Fruit fly (Drosophila melanogaster) whole organism, embryonic: ENCODE results near the gene CG3634.

Experiments used
- Awh ChIP-seq: fragments of 200-800 bp; sonication (Bioruptor generic); IDR thresholded peaks from 2 replicates; pipeline ENCODE4, ENCODE4 v1.3.6; 2022; ENCODE audit warnings: missing biosample characterization, missing genetic modification characterization
- B-H1 ChIP-seq: fragments of 200-800 bp; sonication (Bioruptor generic); IDR thresholded peaks from 3 replicates; pipeline ENCODE4 v1.3.6; 2022; ENCODE audit warnings: missing biosample characterization, missing genetic modification characterization
- Bteb2 ChIP-seq: fragments of 200-800 bp; sonication (Bioruptor generic); optimal IDR thresholded peaks from 2 replicates; lab custom pipeline; 2016; ENCODE audit warnings: missing biosample characterization, missing genetic modification characterization
- CG1024 ChIP-seq: fragments of 200-800 bp; sonication (Bioruptor generic); IDR thresholded peaks from 2 replicates; pipeline ENCODE4 v1.3.6; 2022; ENCODE audit warnings: missing biosample characterization, missing genetic modification characterization
- CG10366 ChIP-seq: fragments of 200-800 bp; sonication (Bioruptor generic); IDR thresholded peaks from 2 replicates; pipeline ENCODE4 v1.3.6; 2022; ENCODE audit warnings: missing biosample characterization, missing genetic modification characterization
- CG10654 ChIP-seq: fragments of 200-800 bp; sonication (Bioruptor generic); optimal IDR thresholded peaks from 2 replicates; lab custom pipeline; 2016; ENCODE audit warnings: missing biosample characterization, missing genetic modification characterization
- CG12104 ChIP-seq: fragments of 200-800 bp; sonication (Bioruptor generic); optimal IDR thresholded peaks from 3 replicates; lab custom pipeline; 2016; ENCODE audit warnings: missing biosample characterization, missing genetic modification characterization
- CG13424 ChIP-seq: fragments of 200-800 bp; sonication (Bioruptor generic); optimal IDR thresholded peaks from 2 replicates; lab custom pipeline; 2019; ENCODE audit warnings: missing biosample characterization, mild to moderate bottlenecking, missing genetic modification characterization, moderate library complexity
- CG13775 ChIP-seq: fragments of 200-800 bp; sonication (Bioruptor generic); optimal IDR thresholded peaks from 3 replicates; lab custom pipeline; 2017; ENCODE audit warnings: missing biosample characterization, mild to moderate bottlenecking, missing genetic modification characterization
- CG14050 ChIP-seq: fragments of 200-800 bp; sonication (Bioruptor generic); IDR thresholded peaks from 3 replicates; pipeline ENCODE4 v1.3.6; 2022; ENCODE audit warnings: missing biosample characterization, missing genetic modification characterization
- CG15073 ChIP-seq: fragments of 200-800 bp; sonication (Bioruptor generic); optimal IDR thresholded peaks from 2 replicates; lab custom pipeline; 2016; ENCODE audit warnings: missing biosample characterization, missing genetic modification characterization
- CG18011 ChIP-seq: fragments of 200-800 bp; sonication (Bioruptor generic); optimal IDR thresholded peaks from 2 replicates; lab custom pipeline; 2017; ENCODE audit warnings: missing biosample characterization, missing genetic modification characterization, mild to moderate bottlenecking, moderate library complexity, missing genotype
- CG18619 ChIP-seq: fragments of 200-800 bp; sonication (Bioruptor generic); optimal IDR thresholded peaks from 3 replicates; lab custom pipeline; 2017; ENCODE audit warnings: missing biosample characterization, mild to moderate bottlenecking, missing genetic modification characterization
- CG2129 ChIP-seq: fragments of 200-800 bp; sonication (Bioruptor generic); IDR thresholded peaks from 2 replicates; pipeline ENCODE4 v1.3.6; 2022; ENCODE audit warnings: missing biosample characterization, missing genetic modification characterization; ENCODE audit not compliant: partially characterized antibody
- CG31224 ChIP-seq: fragments of 200-800 bp; sonication (Bioruptor generic); IDR thresholded peaks from 2 replicates; pipeline ENCODE4 v1.3.6; 2022; ENCODE audit warnings: missing biosample characterization, missing genetic modification characterization
- CG4617 ChIP-seq: fragments of 200-800 bp; sonication (Bioruptor generic); optimal IDR thresholded peaks from 3 replicates; lab custom pipeline; 2016; ENCODE audit warnings: missing biosample characterization, missing genetic modification characterization, borderline replicate concordance
- CG5953 ChIP-seq: fragments of 200-800 bp; sonication (Bioruptor generic); IDR thresholded peaks from 2 replicates; pipeline ENCODE4 v1.3.6; 2022; ENCODE audit warnings: missing biosample characterization, missing genetic modification characterization
- CG6689 ChIP-seq: fragments of 200-800 bp; sonication (Bioruptor generic); IDR thresholded peaks from 2 replicates; pipeline ENCODE4 v1.3.6; 2022; ENCODE audit warnings: missing biosample characterization, missing genetic modification characterization
- CG8765 ChIP-seq: fragments of 200-800 bp; sonication (Bioruptor generic); IDR thresholded peaks from 2 replicates; pipeline ENCODE4 v1.3.6; 2022; ENCODE audit warnings: missing biosample characterization, missing genetic modification characterization
- Deaf1 ChIP-seq: fragments of 200-800 bp; optimal IDR thresholded peaks from 3 replicates; lab custom pipeline; 2019; ENCODE audit warnings: missing biosample characterization, mild to moderate bottlenecking, missing genetic modification characterization, moderate library complexity
- Dp ChIP-seq: fragments of 200-800 bp; sonication (Bioruptor generic); optimal IDR thresholded peaks from 2 replicates; lab custom pipeline; 2018; ENCODE audit warnings: missing biosample characterization, mild to moderate bottlenecking, missing genetic modification characterization, moderate library complexity
- ERR ChIP-seq: fragments of 200-800 bp; sonication (Bioruptor generic); optimal IDR thresholded peaks from 2 replicates; lab custom pipeline; 2016; ENCODE audit warnings: missing biosample characterization, missing genetic modification characterization
- Ets65A ChIP-seq: fragments of 200-800 bp; sonication (Bioruptor generic); peaks from one replicate; lab custom pipeline; 2016; ENCODE audit warnings: missing biosample characterization, missing genetic modification characterization
- Fer2 ChIP-seq: fragments of 200-800 bp; sonication (Bioruptor generic); optimal IDR thresholded peaks from 2 replicates; lab custom pipeline; 2018; ENCODE audit warnings: missing biosample characterization, mild to moderate bottlenecking, missing genetic modification characterization, moderate library complexity
- Gug ChIP-seq: fragments of 200-800 bp; sonication (Bioruptor generic); IDR thresholded peaks from 4 replicates; pipeline ENCODE4 v1.3.6; 2022; ENCODE audit warnings: missing biosample characterization, missing genetic modification characterization
- H15 ChIP-seq: fragments of 200-800 bp; sonication (Bioruptor generic); IDR thresholded peaks from 3 replicates; pipeline ENCODE4 v1.3.6; 2022; ENCODE audit warnings: missing biosample characterization, missing genetic modification characterization
- HLH3B ChIP-seq: fragments of 200-800 bp; sonication (Bioruptor generic); IDR thresholded peaks from 2 replicates; pipeline ENCODE4 v1.3.6; 2022; ENCODE audit warnings: missing biosample characterization, missing genetic modification characterization
- HmgZ ChIP-seq: fragments of 200-800 bp; sonication (Bioruptor generic); optimal IDR thresholded peaks from 2 replicates; lab custom pipeline; 2018; ENCODE audit warnings: missing biosample characterization, mild to moderate bottlenecking, missing genetic modification characterization
- Hr51 ChIP-seq, 2 experiments: fragments of 200-800 bp; sonication (Bioruptor generic); optimal IDR thresholded peaks; 2 replicates in 1 of 2; 3 replicates in 1 of 2; lab custom pipeline; 2016 to 2018; ENCODE audit warnings: missing biosample characterization in 2 of 2, missing genetic modification characterization in 2 of 2, mild to moderate bottlenecking in 1 of 2, moderate library complexity in 1 of 2
- Lpt ChIP-seq: fragments of >200 bp; optimal IDR thresholded peaks from 2 replicates; lab custom pipeline; 2018; ENCODE audit warnings: missing biosample characterization, missing genetic modification characterization
- Mrtf ChIP-seq: fragments of 200-800 bp; sonication (Bioruptor generic); IDR thresholded peaks from 3 replicates; pipeline ENCODE4 v1.3.6; 2022; ENCODE audit warnings: missing biosample characterization, missing genetic modification characterization
- Poxn ChIP-seq: fragments of 200-800 bp; sonication (Bioruptor generic); IDR thresholded peaks from 2 replicates; pipeline ENCODE4 v1.3.6; 2022; ENCODE audit warnings: missing biosample characterization, missing genetic modification characterization
- Six4 ChIP-seq: fragments of 200-800 bp; sonication (Bioruptor generic); optimal IDR thresholded peaks from 2 replicates; lab custom pipeline; 2016; ENCODE audit warnings: missing biosample characterization, missing genetic modification characterization
- Sox100B ChIP-seq: fragments of 200-800 bp; sonication (Bioruptor generic); optimal IDR thresholded peaks from 3 replicates; lab custom pipeline; 2018; ENCODE audit warnings: missing biosample characterization, mild to moderate bottlenecking, missing genetic modification characterization
- TFAM ChIP-seq: fragments of 200-800 bp; sonication (Bioruptor generic); optimal IDR thresholded peaks from 2 replicates; lab custom pipeline; 2017; ENCODE audit warnings: missing biosample characterization, missing genetic modification characterization, inconsistent platforms
- ac ChIP-seq: fragments of 200-800 bp; sonication (Bioruptor generic); optimal IDR thresholded peaks from 3 replicates; lab custom pipeline; 2017; ENCODE audit warnings: missing biosample characterization, mild to moderate bottlenecking, missing genetic modification characterization
- ash1 ChIP-seq: fragments of 200-800 bp; sonication (Bioruptor generic); optimal IDR thresholded peaks from 2 replicates; lab custom pipeline; 2018; ENCODE audit warnings: missing biosample characterization, mild to moderate bottlenecking, missing genetic modification characterization
- bbx ChIP-seq: fragments of 200-800 bp; sonication (Bioruptor generic); IDR thresholded peaks from 2 replicates; pipeline ENCODE4 v1.3.6; 2022; ENCODE audit warnings: missing biosample characterization, missing genetic modification characterization; ENCODE audit not compliant: partially characterized antibody
- croc ChIP-seq: fragments of 200-800 bp; sonication (Bioruptor generic); conservative IDR thresholded peaks from 3 replicates; pipeline ENCODE4 v1.3.6; 2022; ENCODE audit warnings: missing biosample characterization, missing genetic modification characterization
- crol ChIP-seq: fragments of 200-800 bp; sonication (Bioruptor generic); IDR thresholded peaks from 2 replicates; pipeline ENCODE4 v1.3.6; 2022; ENCODE audit warnings: missing biosample characterization, missing genetic modification characterization
- ewg ChIP-seq: fragments of 200-800 bp; sonication (Bioruptor generic); optimal IDR thresholded peaks from 3 replicates; lab custom pipeline; 2017; ENCODE audit warnings: mild to moderate bottlenecking, missing biosample characterization, missing genetic modification reagents, missing genetic modification characterization
- fru ChIP-seq: fragments of >200 bp; optimal IDR thresholded peaks from 2 replicates; lab custom pipeline; 2017
- ftz-f1 ChIP-seq: fragments of 200-800 bp; sonication (Bioruptor generic); optimal IDR thresholded peaks from 2 replicates; lab custom pipeline; 2016; ENCODE audit warnings: missing biosample characterization, missing genetic modification characterization
- fu2 ChIP-seq: fragments of 200-800 bp; sonication (Bioruptor generic); optimal IDR thresholded peaks from 2 replicates; lab custom pipeline; 2016; ENCODE audit warnings: missing biosample characterization, missing genetic modification characterization
- grau ChIP-seq: fragments of 200-800 bp; optimal IDR thresholded peaks from 3 replicates; lab custom pipeline; 2019; ENCODE audit warnings: missing biosample characterization, mild to moderate bottlenecking, missing genetic modification characterization, moderate library complexity
- pan ChIP-seq, 4 experiments: fragments of >200 bp in 3 of 4; fragments of 200-800 bp in 1 of 4; sonication (Bioruptor generic) in 1 of 4; optimal IDR thresholded peaks in 3 of 4; IDR thresholded peaks in 1 of 4; 2 replicates each; pipeline versions ENCODE4 v1.3.6 to Lab custom; 2017 to 2022; ENCODE audit warnings: missing biosample characterization in 2 of 4, missing genetic modification characterization in 2 of 4, mixed read lengths in 1 of 4
- stc ChIP-seq: fragments of 200-800 bp; sonication (Bioruptor generic); IDR thresholded peaks from 2 replicates; pipeline ENCODE4 v1.3.6; 2022; ENCODE audit warnings: missing biosample characterization, missing genetic modification characterization
- stwl ChIP-seq: fragments of 200-800 bp; sonication (Bioruptor generic); optimal IDR thresholded peaks from 3 replicates; lab custom pipeline; 2018; ENCODE audit warnings: missing biosample characterization, mild to moderate bottlenecking, missing genetic modification characterization, moderate library complexity
- unpg ChIP-seq: fragments of 200-800 bp; sonication (Bioruptor generic); optimal IDR thresholded peaks from 3 replicates; lab custom pipeline; 2018; ENCODE audit warnings: missing biosample characterization, mild to moderate bottlenecking, missing genetic modification characterization, moderate library complexity
- zen ChIP-seq: fragments of 200-800 bp; sonication (Bioruptor generic); optimal IDR thresholded peaks from 3 replicates; lab custom pipeline; 2018; ENCODE audit warnings: missing biosample characterization, mild to moderate bottlenecking, missing genetic modification characterization, moderate library complexity

Gene CG3634

DNA sequence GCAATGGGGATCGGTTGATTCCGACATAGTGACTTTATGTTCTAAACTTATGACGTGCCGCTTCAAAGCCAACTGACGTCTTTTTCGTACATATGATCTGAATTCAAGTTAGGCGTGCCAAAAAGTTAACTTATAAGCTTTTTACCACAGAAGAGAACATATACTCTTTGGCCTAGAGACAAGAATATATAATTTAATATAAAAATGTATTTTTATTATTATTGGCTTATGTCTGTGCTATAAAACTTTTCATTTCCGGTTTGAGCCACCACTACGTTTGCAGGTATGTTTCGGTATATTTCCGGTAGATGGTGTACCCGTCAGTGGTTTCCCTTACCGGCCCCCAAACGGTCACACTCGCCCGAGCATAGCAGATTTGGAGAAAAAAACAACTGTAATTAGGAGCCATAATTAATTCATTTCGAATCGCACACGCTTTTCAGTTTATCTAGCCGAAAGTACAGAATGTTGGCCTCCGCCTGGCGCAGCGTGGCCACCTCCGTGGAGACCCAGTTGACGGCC is 10.7 kb downstream of the CG3634 start, which contains the start of the genes CG3698 and tzn (continued):
- TF ChIP-seq CG13424 (tag; lab: Kevin White, UChicago) (peak; percentile 78), ash1 (GFP tag; lab: Kevin White, UChicago) (peak; percentile 96), Deaf1 (tag; lab: Kevin White, UChicago) (no peak), zen (tag; lab: Kevin White, UChicago) (peak; percentile 94), CG5953 (GFP tag; lab: Robert Waterston, UW) (peak; percentile 93), Sox100B (GFP tag; lab: Kevin White, UChicago) (no peak), stwl (peak; percentile 91), CG14050 (GFP tag; lab: Robert Waterston, UW) (peak; percentile 91), Hr51 (GFP tag; optimal IDR thresholded peaks at IDR 0.05; lab: Kevin White, UChicago) (peak in 1 of 2 experiments; percentile 86), croc (peak; percentile 85), CG31224 (peak; percentile 89), CG10654 (GFP tag; lab: Kevin White, UChicago) (peak; percentile 95), Mrtf (GFP tag; lab: Robert Waterston, UW) (peak; percentile 90), stc (peak; percentile 91), fu2 (GFP tag; lab: Kevin White, UChicago) (peak; percentile 70), CG13775 (GFP tag; lab: Kevin White, UChicago) (peak; percentile 97), Fer2 (tag; lab: Kevin White, UChicago) (peak; percentile 91), B-H1 (GFP tag; lab: Robert Waterston, UW) (peak; percentile 87), Dp (peak; percentile 57), Six4 (GFP tag; lab: Kevin White, UChicago) (peak; percentile 96), CG18619 (GFP tag; lab: Kevin White, UChicago) (peak; percentile 96), CG18011 (GFP tag; lab: Kevin White, UChicago) (peak; percentile 81), Poxn (GFP tag; lab: Robert Waterston, UW) (peak; percentile 72; the same call in 1 of the 2 replicates), CG8765 (GFP tag; lab: Robert Waterston, UW) (peak; percentile 82), CG4617 (GFP tag; lab: Kevin White, UChicago) (peak; percentile 89), CG6689 (peak; percentile 85), CG12104 (GFP tag; lab: Kevin White, UChicago) (peak; percentile 94), grau (tag; lab: Kevin White, UChicago) (peak; percentile 84), ftz-f1 (peak; percentile 62), HLH3B (GFP tag; lab: Robert Waterston, UW) (peak; percentile 92), H15 (GFP tag; lab: Robert Waterston, UW) (peak; percentile 94), TFAM (peak; percentile 70), Ets65A (GFP tag; lab: Kevin White, UChicago) (peak; percentile 100), CG1024 (GFP tag; lab: Robert Waterston, UW) (peak; percentile 87), CG2129 (no peak), Lpt (no peak), CG10366 (GFP tag; lab: Robert Waterston, UW) (peak; percentile 94), CG15073 (peak; percentile 52), Bteb2 (GFP tag; lab: Kevin White, UChicago) (peak; percentile 82), HmgZ (tag; lab: Kevin White, UChicago) (peak; percentile 94), crol (GFP tag; lab: Robert Waterston, UW) (peak; percentile 54), ERR (peak; percentile 46), pan (optimal IDR thresholded peaks at IDR 0.05; lab: Kevin White, UChicago) (no peak), pan (GFP tag; optimal IDR thresholded peaks at IDR 0.05 in 1 of 2, IDR thresholded peaks at IDR 0.05 in 1 of 2) (peak in 1 of 2 experiments; percentile 94), Awh (GFP tag; lab: Robert Waterston, UW) (peak; percentile 92), unpg (peak; percentile 93), Gug (GFP tag; lab: Robert Waterston, UW) (peak; percentile 69; the same call in 3 of the 4 replicates), ewg (GFP tag; lab: Kevin White, UChicago) (peak; percentile 93), ac (peak; percentile 93), bbx (no peak), fru (lab: Kevin White, UChicago) (no peak)
